Fruit fly (Drosophila melanogaster): ENCODE data around the gene dj.

dj gene

DNA sequence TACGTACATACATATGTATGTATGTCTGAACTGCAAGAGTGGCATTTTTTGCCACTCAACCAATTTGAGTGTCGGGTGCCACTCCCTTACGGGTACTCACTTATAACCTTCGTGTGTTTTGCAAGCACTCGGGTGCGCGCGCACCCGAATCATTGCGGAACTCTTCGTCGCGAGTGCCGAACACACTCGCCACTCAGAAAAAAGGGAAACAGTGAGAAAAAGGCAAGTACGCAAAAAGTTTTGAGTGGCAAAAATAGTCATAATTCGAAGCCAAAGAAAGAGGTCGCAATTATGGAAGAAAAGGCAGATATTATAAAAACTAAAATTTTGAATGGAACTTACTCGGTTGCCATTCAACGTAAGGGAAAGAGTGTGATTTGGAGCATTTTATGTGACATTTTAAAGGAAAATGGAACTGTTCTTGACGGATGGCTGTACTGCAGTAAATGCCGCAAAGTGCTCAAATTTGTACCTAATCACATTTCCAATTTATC lies 31.3 kb downstream of the dj start (continued):
- TF ChIP-seq rib (GFP tag; IDR thresholded peaks at IDR 0.05) (peak; percentile 48; the same call in 1 of the 2 replicates), CG11723 (GFP tag; optimal IDR thresholded peaks at IDR 0.05) (no peak), Aef1 (GFP tag; IDR thresholded peaks at IDR 0.05) (no peak), onecut (GFP tag; IDR thresholded peaks at IDR 0.05) (peak; percentile 35; the same call in 1 of the 2 replicates), NFAT (GFP tag; IDR thresholded peaks at IDR 0.05) (no peak), CG12769 (tag; optimal IDR thresholded peaks at IDR 0.05) (no peak), CG1233 (GFP tag; optimal IDR thresholded peaks at IDR 0.05) (no peak), ash1 (GFP tag; optimal IDR thresholded peaks at IDR 0.05) (peak; percentile 33), Deaf1 (tag; optimal IDR thresholded peaks at IDR 0.05) (peak; percentile 97), CG15269 (tag; optimal IDR thresholded peaks at IDR 0.05) (no peak), CG2120 (GFP tag; optimal IDR thresholded peaks at IDR 0.05) (peak; percentile 20), Trl (optimal IDR thresholded peaks at IDR 0.05) (no peak), Trl (GFP tag; optimal IDR thresholded peaks at IDR 0.05) (no peak), Dek (tag; optimal IDR thresholded peaks at IDR 0.05) (no peak), CG30431 (GFP tag; optimal IDR thresholded peaks at IDR 0.05) (no peak), Lpt (GFP tag; optimal IDR thresholded peaks at IDR 0.05) (no peak), CG14667 (GFP tag; IDR thresholded peaks at IDR 0.05) (no peak), ewg (GFP tag; optimal IDR thresholded peaks at IDR 0.05) (peak; percentile 59), Mes4 (GFP tag; optimal IDR thresholded peaks at IDR 0.05) (no peak), CG1832 (GFP tag; optimal IDR thresholded peaks at IDR 0.05) (no peak), peb (GFP tag; IDR thresholded peaks at IDR 0.05) (no peak), fu2 (GFP tag; optimal IDR thresholded peaks at IDR 0.05) (no peak), CG10431 (GFP tag; optimal IDR thresholded peaks at IDR 0.05) (no peak), Ets65A (GFP tag) (peak; percentile 65), Abd-B (GFP tag; optimal IDR thresholded peaks at IDR 0.05) (no peak), Dp (GFP tag; optimal IDR thresholded peaks at IDR 0.05) (no peak), fru (optimal IDR thresholded peaks at IDR 0.05) (no peak), HLHmδ (GFP tag; optimal IDR thresholded peaks at IDR 0.05) (no peak), CG4360 (GFP tag; IDR thresholded peaks at IDR 0.05) (no peak), wor (GFP tag; IDR thresholded peaks at IDR 0.05) (no peak), CG11398 (GFP tag; optimal IDR thresholded peaks at IDR 0.05) (no peak), zen2 (GFP tag; IDR thresholded peaks at IDR 0.05; ENCODE audit: partially characterized antibody) (no peak), Ravus (GFP tag; IDR thresholded peaks at IDR 0.05) (no peak), CG11085 (GFP tag; IDR thresholded peaks at IDR 0.05) (no peak), gem (tag; optimal IDR thresholded peaks at IDR 0.05) (no peak), wek (GFP tag; optimal IDR thresholded peaks at IDR 0.05) (no peak), CHES-1-like (GFP tag; optimal IDR thresholded peaks at IDR 0.05) (no peak), schlank (tag; optimal IDR thresholded peaks at IDR 0.05) (no peak), Hr78 (GFP tag; optimal IDR thresholded peaks at IDR 0.05) (no peak), insv (GFP tag; optimal IDR thresholded peaks at IDR 0.05) (no peak), CG10462 (GFP tag; optimal IDR thresholded peaks at IDR 0.05) (no peak), CG2889 (GFP tag; IDR thresholded peaks at IDR 0.05) (no peak), H15 (GFP tag; IDR thresholded peaks at IDR 0.05) (no peak), bsh (GFP tag; optimal IDR thresholded peaks at IDR 0.05) (no peak), Mad (GFP tag; optimal IDR thresholded peaks at IDR 0.05) (no peak), Ets97D (GFP tag; optimal IDR thresholded peaks at IDR 0.05) (no peak), CG4707 (GFP tag; optimal IDR thresholded peaks at IDR 0.05) (no peak), oc (tag; optimal IDR thresholded peaks at IDR 0.05) (no peak), gsb-n (tag; optimal IDR thresholded peaks at IDR 0.05) (no peak), p53 (GFP tag; optimal IDR thresholded peaks at IDR 0.05) (no peak), CG11456 (GFP tag; IDR thresholded peaks at IDR 0.05) (no peak), Blimp-1 (GFP tag; optimal IDR thresholded peaks at IDR 0.05) (no peak)
